Worm (Caenorhabditis elegans): ENCODE results near the gene zipt-17.
A peak's percentile ranks its signal among the peaks of the same experiment; 100 is the strongest.

The zipt-17 gene

DNA sequence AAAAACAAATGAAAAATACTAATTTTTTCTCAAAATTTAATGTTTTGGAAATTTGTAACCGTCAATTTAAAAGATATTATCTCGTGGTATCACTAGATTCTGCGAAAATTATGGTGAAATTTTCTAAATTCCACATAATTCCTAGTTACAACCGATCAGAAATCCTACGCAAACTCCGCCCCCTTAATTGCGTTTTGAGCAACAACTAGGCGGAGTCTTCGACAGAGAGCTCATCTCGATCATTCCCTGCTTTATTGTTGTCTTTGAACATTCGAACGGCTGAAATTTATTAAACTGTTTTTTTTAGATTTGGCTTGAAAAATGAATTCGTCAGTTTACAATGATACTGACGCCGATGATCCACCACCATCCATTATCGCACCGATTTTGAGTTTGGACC lies 32.3 kb upstream of the zipt-17 start, which contains the start of gene T02D1.4:
Gene T02D1.4, plus strand, starts transcription at position 301 of the 400 bp plus-strand sequence.
- TF ChIP-seq nhr-6 (tag; optimal IDR thresholded peaks at IDR 0.05) (no peak), snpc-4 (tag; optimal IDR thresholded peaks at IDR 0.05) (no peak), ctbp-1 (GFP tag; IDR thresholded peaks at IDR 0.05) (no peak), nhr-77 (tag; optimal IDR thresholded peaks at IDR 0.05) (no peak), nhr-102 (tag; optimal IDR thresholded peaks at IDR 0.05) (no peak), nhr-11 (tag; optimal IDR thresholded peaks at IDR 0.05) (no peak), egl-43 (GFP tag; IDR thresholded peaks at IDR 0.05) (no peak), cey-2 (tag; optimal IDR thresholded peaks at IDR 0.05; ENCODE audit: borderline replicate concordance, insufficient read depth) (no peak), pqm-1 (tag; optimal IDR thresholded peaks at IDR 0.05) (no peak), ceh-28 (tag; optimal IDR thresholded peaks at IDR 0.05) (no peak), T26A8.4 (GFP tag; IDR thresholded peaks at IDR 0.05) (no peak)

DNA sequence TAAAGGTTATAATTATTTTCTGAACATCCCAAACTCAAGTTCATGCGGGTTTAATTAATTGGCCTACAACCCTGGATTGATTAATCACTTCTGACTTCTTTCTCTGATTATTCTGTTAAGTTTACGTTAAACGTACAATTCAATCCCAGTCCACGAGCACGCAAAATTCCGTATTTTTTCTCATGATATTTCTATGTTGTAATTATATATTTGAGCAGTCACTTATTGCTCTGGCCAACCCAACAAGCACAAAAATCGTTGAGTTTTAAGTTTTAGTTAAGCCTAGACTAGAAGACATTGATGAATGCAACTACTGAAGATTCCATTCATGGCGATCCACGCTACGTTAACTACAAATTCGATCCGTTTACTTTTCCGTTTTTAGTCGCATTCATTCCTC lies 28.7 kb upstream of the zipt-17 start, which contains the start of gene sru-15:
Gene sru-15, plus strand, starts transcription at position 301 of the 400 bp plus-strand sequence.
- no peak for TF ChIP-seq ceh-62 (tag; optimal IDR thresholded peaks at IDR 0.05)
- TF ChIP-seq R02D3.7 (tag; optimal IDR thresholded peaks at IDR 0.05), result no peak
- no peak for TF ChIP-seq mdl-1 (tag; optimal IDR thresholded peaks at IDR 0.05)
- TF ChIP-seq ceh-82 (tag; optimal IDR thresholded peaks at IDR 0.05), result no peak
- no peak for TF ChIP-seq nhr-28 (tag; optimal IDR thresholded peaks at IDR 0.05)
- no peak for TF ChIP-seq nhr-102 (tag; optimal IDR thresholded peaks at IDR 0.05)
- no peak for TF ChIP-seq ceh-28 (tag; optimal IDR thresholded peaks at IDR 0.05)
- TF ChIP-seq dmd-8 (GFP tag; IDR thresholded peaks at IDR 0.05), result no peak
- no peak for TF ChIP-seq cey-2 (tag; optimal IDR thresholded peaks at IDR 0.05; ENCODE audit: borderline replicate concordance, insufficient read depth)
- no peak for TF ChIP-seq saeg-2 (GFP tag; IDR thresholded peaks at IDR 0.05)
- TF ChIP-seq lin-15B (tag; optimal IDR thresholded peaks at IDR 0.05), result no peak

- no peak for TF ChIP-seq cey-2 (tag; optimal IDR thresholded peaks at IDR 0.05; ENCODE audit: borderline replicate concordance, insufficient read depth)
- peak; percentile 64 for TF ChIP-seq nhr-28 (tag; optimal IDR thresholded peaks at IDR 0.05)
- TF ChIP-seq mxl-3 (GFP tag; optimal IDR thresholded peaks at IDR 0.05), result peak; percentile 74
- TF ChIP-seq aly-2 (tag; optimal IDR thresholded peaks at IDR 0.05), result no peak
- no peak for TF ChIP-seq daf-16 (GFP tag; optimal IDR thresholded peaks at IDR 0.05)
- peak; percentile 60 for TF ChIP-seq daf-16 (tag; optimal IDR thresholded peaks at IDR 0.05)
- peak; percentile 75 for TF ChIP-seq dmd-6 (GFP tag; IDR thresholded peaks at IDR 0.05)
- TF ChIP-seq pqm-1 (tag; optimal IDR thresholded peaks at IDR 0.05), result peak; percentile 78
Observed at ce11 chrIV:17387442-17387967, 20.3 kb upstream of the zipt-17 start, which contains the start of gene T02D1.8. TSS of gene T02D1.8 (minus strand) at chrIV:17387492.

DNA sequence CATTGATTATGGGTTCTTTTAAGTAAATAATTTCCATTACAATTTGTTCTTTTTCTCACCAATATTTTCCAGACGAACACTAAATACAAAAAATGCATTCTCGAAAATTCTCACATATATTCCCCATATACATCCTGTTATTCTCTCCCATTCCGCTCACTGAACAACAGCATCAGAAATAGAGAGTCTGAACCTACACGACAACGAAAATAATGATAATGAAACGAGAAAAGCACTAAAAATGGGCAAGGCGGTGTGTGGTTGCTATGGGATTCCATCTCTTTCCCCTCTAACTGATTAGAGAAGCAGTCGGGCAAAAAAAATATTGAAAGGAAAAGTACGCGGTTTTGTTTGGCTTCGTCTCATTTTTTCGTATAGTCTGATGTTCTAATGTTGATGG lies 15.9 kb upstream of the zipt-17 start, which contains the start of gene C30H6.12:
Gene C30H6.12, plus strand, starts transcription at position 301 of the 400 bp plus-strand sequence.
- TF ChIP-seq mxl-3 (GFP tag; optimal IDR thresholded peaks at IDR 0.05), result no peak
- TF ChIP-seq tra-1 (GFP tag; IDR thresholded peaks at IDR 0.05), result no peak
- peak in 1 of 2 experiments; percentile 40 for TF ChIP-seq unc-62 (GFP tag; optimal IDR thresholded peaks at IDR 0.05 in 1 of 2)
- TF ChIP-seq unc-62 (tag; optimal IDR thresholded peaks at IDR 0.05), result no peak
- TF ChIP-seq aly-2 (tag; optimal IDR thresholded peaks at IDR 0.05), result no peak
- TF ChIP-seq saeg-2 (GFP tag; IDR thresholded peaks at IDR 0.05), result no peak

ce11 chrIV:17382029-17382428 lies 14.8 kb upstream of the zipt-17 start, which contains the start of gene C30H6.8:
TSS of gene C30H6.8 (plus strand) at chrIV:17382329.
- TF ChIP-seq ZK337.2 (GFP tag; IDR thresholded peaks at IDR 0.05), result no peak
- TF ChIP-seq daf-12 (tag; optimal IDR thresholded peaks at IDR 0.05), result no peak
- no peak for TF ChIP-seq F26F4.8 (GFP tag; conservative IDR thresholded peaks at IDR 0.05)
- no peak for TF ChIP-seq egl-27 (tag; optimal IDR thresholded peaks at IDR 0.05)
- TF ChIP-seq nhr-237 (tag; optimal IDR thresholded peaks at IDR 0.05), result no peak
- peak in 1 of 2 experiments; percentile 80 for TF ChIP-seq unc-62 (GFP tag; optimal IDR thresholded peaks at IDR 0.05 in 1 of 2)
- TF ChIP-seq unc-62 (tag; optimal IDR thresholded peaks at IDR 0.05), result no peak

Measured in whole organism, L4 larva.